Worm (Caenorhabditis elegans) whole organism, L4 larva: Measurements from ENCODE around the gene Y45F3A.5.

Experiments
- R02D3.7 ChIP-seq: fragments of 150-350 bp; sonication (generic microtip); optimal IDR thresholded peaks from 3 replicates; lab custom pipeline; 2014; ENCODE audit warnings: missing biosample characterization, missing genetic modification characterization
- daf-12 ChIP-seq: fragments of 150-350 bp; optimal IDR thresholded peaks from 2 replicates; lab custom pipeline; 2014; ENCODE audit warnings: missing biosample characterization, missing genetic modification reagents, missing genetic modification characterization
- gei-8 ChIP-seq: fragments of 200-800 bp; sonication (Bioruptor generic); optimal IDR thresholded peaks from 2 replicates; lab custom pipeline; 2018; ENCODE audit warnings: mild to moderate bottlenecking, missing genetic modification characterization, missing compliant biosample characterization
- lin-29 ChIP-seq: fragments of 200-800 bp; sonication (Bioruptor generic); IDR thresholded peaks from 2 replicates; pipeline ENCODE4 v1.3.6; 2022; ENCODE audit warnings: missing genetic modification reagents, missing genetic modification characterization, missing compliant biosample characterization
- lin-39 ChIP-seq: fragments of 150-350 bp; optimal IDR thresholded peaks from 2 replicates; lab custom pipeline; 2014; ENCODE audit warnings: missing biosample characterization, missing genetic modification reagents, missing genetic modification characterization
- nhr-237 ChIP-seq: sonication (generic microtip); optimal IDR thresholded peaks from 2 replicates; lab custom pipeline; 2017; ENCODE audit warnings: missing biosample characterization, missing genetic modification characterization
- pha-4 ChIP-seq, 2 experiments: fragments of 150-350 bp in 1 of 2; fragments of 200-800 bp in 1 of 2; sonication (Bioruptor generic) in 1 of 2; IDR thresholded peaks in 1 of 2; optimal IDR thresholded peaks in 1 of 2; 2 replicates each; pipeline versions ENCODE4 v1.3.6 to Lab custom; 2014 to 2022; ENCODE audit warnings: missing genetic modification characterization in 2 of 2, missing genetic modification reagents in 2 of 2, missing biosample characterization in 1 of 2, missing compliant biosample characterization in 1 of 2
- pqm-1 ChIP-seq: sonication (generic microtip); optimal IDR thresholded peaks from 2 replicates; lab custom pipeline; 2017; ENCODE audit warnings: missing biosample characterization, missing genetic modification characterization
- skn-1 ChIP-seq: fragments of 150-350 bp; optimal IDR thresholded peaks from 2 replicates; lab custom pipeline; 2014; ENCODE audit warnings: missing biosample characterization, missing genetic modification characterization
- unc-130 ChIP-seq: sonication (generic microtip); optimal IDR thresholded peaks from 2 replicates; lab custom pipeline; 2016; ENCODE audit warnings: missing genetic modification reagents, missing genetic modification characterization, missing compliant biosample characterization
- unc-62 ChIP-seq, 3 experiments: fragments of 150-350 bp in 1 of 3; sonication (generic microtip); optimal IDR thresholded peaks in 2 of 3; peaks in 1 of 3; 1 replicate in 1 of 3; 2 replicates in 2 of 3; lab custom pipeline; 2014 to 2017; ENCODE audit warnings: missing biosample characterization in 3 of 3, missing genetic modification characterization in 3 of 3, missing genetic modification reagents in 3 of 3, missing genotype in 1 of 3
- zag-1 ChIP-seq: fragments of 150-350 bp; optimal IDR thresholded peaks from 2 replicates; lab custom pipeline; 2014; ENCODE audit warnings: missing biosample characterization, missing genetic modification characterization
- ztf-7 ChIP-seq: fragments of 150-350 bp; optimal IDR thresholded peaks from 2 replicates; lab custom pipeline; 2014; ENCODE audit warnings: missing biosample characterization, missing genetic modification characterization

DNA sequence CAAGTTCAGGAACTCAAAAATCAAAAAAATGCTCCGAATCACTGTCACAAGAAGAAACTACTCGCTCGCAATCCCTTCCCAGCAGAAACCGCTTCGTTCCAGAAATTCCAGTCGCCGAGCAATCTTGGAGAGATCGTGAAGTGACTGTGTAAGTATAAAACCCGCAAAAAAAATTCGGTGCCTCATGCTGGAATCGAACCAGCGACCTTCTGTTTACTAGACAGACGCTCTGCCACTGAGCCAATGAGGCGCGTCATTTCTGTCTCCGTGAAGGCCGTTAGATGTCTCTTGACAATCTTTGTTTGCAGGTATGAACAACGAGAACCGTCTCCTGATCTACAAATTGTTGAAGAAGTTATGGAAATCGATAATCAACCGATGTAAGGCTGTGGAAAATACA, 38.4 kb upstream of the Y45F3A.5 start:
- TF ChIP-seq pqm-1 (no peak), unc-62 (GFP tag; optimal IDR thresholded peaks at IDR 0.05 in 1 of 2; lab: Kevin White, UChicago) (no peak), unc-62 (tag; optimal IDR thresholded peaks at IDR 0.05; lab: Kevin White, UChicago) (no peak), ztf-7 (tag; lab: Kevin White, UChicago) (no peak), daf-12 (tag; lab: Kevin White, UChicago) (no peak), zag-1 (tag; lab: Kevin White, UChicago) (no peak), nhr-237 (no peak), skn-1 (tag; lab: Kevin White, UChicago) (no peak), lin-29 (GFP tag; lab: Robert Waterston, UW) (no peak), pha-4 (GFP tag; IDR thresholded peaks at IDR 0.05; lab: Robert Waterston, UW) (peak; percentile 88), pha-4 (tag; optimal IDR thresholded peaks at IDR 0.05; lab: Kevin White, UChicago) (no peak), R02D3.7 (tag; lab: Kevin White, UChicago) (no peak), unc-130 (GFP tag; lab: Kevin White, UChicago) (peak; percentile 44), lin-39 (tag; lab: Kevin White, UChicago) (no peak), gei-8 (GFP tag; lab: Kevin White, UChicago) (peak; percentile 30)
